Worm (Caenorhabditis elegans) whole organism, young adult: ENCODE measurements around the gene hrg-4.

Source experiments
- F39B2.1 ChIP-seq: fragments of 200-800 bp; sonication (Bioruptor generic); IDR thresholded peaks from 2 replicates; pipeline ENCODE4 v1.3.6; 2022; ENCODE audit warnings: missing genetic modification reagents, missing genetic modification characterization, missing compliant biosample characterization
- sea-2 ChIP-seq: fragments of 200-800 bp; sonication (Bioruptor generic); IDR thresholded peaks from 2 replicates; pipeline ENCODE4 v1.3.6; 2022; ENCODE audit warnings: missing genetic modification characterization, missing compliant biosample characterization
- snpc-4 ChIP-seq, 5 experiments: fragments of 150-350 bp in 1 of 5; sonication (generic microtip) in 4 of 5; optimal IDR thresholded peaks; 2 replicates each; lab custom pipeline; 2014 to 2018; ENCODE audit warnings: missing genetic modification characterization in 5 of 5, missing biosample characterization in 3 of 5, antibody characterized with exemption in 2 of 5, mild to moderate bottlenecking in 2 of 5, missing compliant biosample characterization in 2 of 5, missing genotype in 2 of 5, moderate library complexity in 2 of 5, missing genetic modification reagents in 1 of 5

DNA sequence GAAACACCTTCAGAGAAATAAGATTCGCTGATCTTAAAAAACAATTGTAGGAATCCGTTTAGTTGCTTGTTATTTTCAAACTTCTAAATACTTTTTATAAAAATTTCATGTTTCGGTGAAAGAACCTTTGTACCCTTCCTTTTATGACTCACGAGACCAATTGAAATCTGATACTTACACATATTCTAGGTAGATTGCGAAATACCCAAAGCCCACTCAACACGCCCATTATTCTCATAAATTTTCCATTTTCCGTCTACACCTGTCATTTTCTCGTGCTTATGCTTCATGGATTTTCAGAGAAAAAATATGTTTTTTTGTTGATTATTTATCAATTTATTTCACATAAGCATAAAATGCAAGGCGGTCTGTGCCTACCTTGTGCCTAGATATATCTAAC is 24.4 kb downstream of the hrg-4 start:
- TF ChIP-seq snpc-4 (GFP tag; optimal IDR thresholded peaks at IDR 0.05; lab: Kevin White, UChicago) (no peak), snpc-4 (tag; optimal IDR thresholded peaks at IDR 0.05; lab: Kevin White, UChicago) (no peak), F39B2.1 (GFP tag; lab: Robert Waterston, UW) (no peak), sea-2 (GFP tag; lab: Robert Waterston, UW) (no peak)
